ENCODE assay signal across 1 fruit fly cellular context in the genomic region with DNA sequence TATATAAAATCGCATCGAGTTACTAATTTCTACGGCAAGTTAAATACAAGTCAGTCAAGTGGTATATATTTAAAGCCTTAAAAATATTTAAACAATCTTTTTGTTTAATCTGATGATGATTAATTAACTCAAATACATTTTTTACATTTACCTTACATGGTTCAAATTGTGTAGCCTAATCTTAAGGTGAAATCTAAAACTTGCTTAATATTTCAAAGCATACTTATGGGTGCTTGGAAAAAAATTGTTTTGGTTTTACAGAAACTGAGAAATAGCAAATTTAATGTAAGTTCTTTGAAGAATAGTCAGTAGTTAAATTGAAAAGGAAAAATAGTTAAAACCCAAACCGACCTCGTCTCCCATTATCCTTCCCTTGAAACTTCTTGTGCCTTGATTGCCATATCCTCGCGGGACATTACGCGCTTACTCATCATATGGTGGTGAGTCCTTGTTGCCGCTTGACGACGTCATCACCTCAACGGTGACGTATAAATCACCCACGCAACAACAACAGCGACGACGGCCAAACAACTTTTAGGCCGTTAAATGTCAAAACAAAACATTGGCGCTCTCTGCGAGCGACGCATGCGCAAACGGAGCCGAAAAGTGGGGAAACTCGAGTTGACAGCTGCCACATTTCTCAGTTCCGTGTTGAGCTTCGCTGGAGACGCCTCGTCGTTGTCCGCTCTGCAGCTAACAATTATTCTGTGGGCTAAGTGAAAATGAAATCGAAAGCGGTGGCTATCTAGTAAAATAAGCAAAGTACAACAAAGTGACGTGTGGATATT.
TF ChIP-seq lines count a peak whose summit lies in the region.

No protein-coding gene starts in this region.

TF ChIP-seq in whole organism, embryonic, 481 proteins besides CTCF, POLR2A, EP300 and RAD21 (continued from another document):
- no peak for TF ChIP-seq CG2116 (GFP tag; optimal IDR thresholded peaks at IDR 0.05; lab: Kevin White, UChicago)
- no peak for TF ChIP-seq CG16813 (GFP tag; IDR thresholded peaks at IDR 0.05; lab: Robert Waterston, UW; ENCODE audit: partially characterized antibody)
- TF ChIP-seq CG2889 (GFP tag; IDR thresholded peaks at IDR 0.05; lab: Robert Waterston, UW), result no peak
- peak; percentile 72 for TF ChIP-seq BtbVII (GFP tag; optimal IDR thresholded peaks at IDR 0.05; lab: Kevin White, UChicago)
- TF ChIP-seq inv (GFP tag; IDR thresholded peaks at IDR 0.05; lab: Robert Waterston, UW; ENCODE audit: partially characterized antibody), result no peak
- TF ChIP-seq abd-A (tag; optimal IDR thresholded peaks at IDR 0.05; lab: Kevin White, UChicago), result no peak
- TF ChIP-seq dmrt11E (tag; optimal IDR thresholded peaks at IDR 0.05; lab: Kevin White, UChicago), result no peak
- no peak for TF ChIP-seq prd (optimal IDR thresholded peaks at IDR 0.05; lab: Kevin White, UChicago)
- TF ChIP-seq prd (GFP tag; IDR thresholded peaks at IDR 0.05; lab: Robert Waterston, UW), result no peak
- TF ChIP-seq CG11560 (tag; IDR thresholded peaks at IDR 0.05; lab: Robert Waterston, UW), result no peak
- TF ChIP-seq CG9797 (GFP tag; optimal IDR thresholded peaks at IDR 0.05; lab: Kevin White, UChicago), result no peak
- TF ChIP-seq CG1603 (tag; optimal IDR thresholded peaks at IDR 0.05; lab: Kevin White, UChicago), result no peak
- no peak for TF ChIP-seq Camta (GFP tag; optimal IDR thresholded peaks at IDR 0.05; lab: Kevin White, UChicago)
- TF ChIP-seq CG6813 (GFP tag; optimal IDR thresholded peaks at IDR 0.05; lab: Kevin White, UChicago), result no peak
- no peak for TF ChIP-seq btn (GFP tag; optimal IDR thresholded peaks at IDR 0.05; lab: Kevin White, UChicago)
- TF ChIP-seq Deaf1 (tag; optimal IDR thresholded peaks at IDR 0.05; lab: Kevin White, UChicago), result peak; percentile 45
- no peak for TF ChIP-seq CG4854 (GFP tag; optimal IDR thresholded peaks at IDR 0.05; lab: Kevin White, UChicago)
- TF ChIP-seq Oaz (GFP tag; IDR thresholded peaks at IDR 0.05; lab: Robert Waterston, UW), result no peak
- peak; percentile 37 for TF ChIP-seq stwl (tag; optimal IDR thresholded peaks at IDR 0.05; lab: Kevin White, UChicago)
- TF ChIP-seq danr (GFP tag; IDR thresholded peaks at IDR 0.05; lab: Robert Waterston, UW), result no peak
- TF ChIP-seq HmgZ (tag; optimal IDR thresholded peaks at IDR 0.05; lab: Kevin White, UChicago), result peak; percentile 12
- TF ChIP-seq tna (GFP tag; IDR thresholded peaks at IDR 0.05; lab: Robert Waterston, UW; ENCODE audit: partially characterized antibody), result no peak
- peak; percentile 81 for TF ChIP-seq grn (GFP tag; optimal IDR thresholded peaks at IDR 0.05; lab: Kevin White, UChicago)
- no peak for TF ChIP-seq cas (GFP tag; IDR thresholded peaks at IDR 0.05; lab: Robert Waterston, UW)
- TF ChIP-seq Dp (GFP tag; optimal IDR thresholded peaks at IDR 0.05; lab: Kevin White, UChicago), result no peak
- no peak for TF ChIP-seq Side (GFP tag; optimal IDR thresholded peaks at IDR 0.05; lab: Kevin White, UChicago)
- no peak for TF ChIP-seq CG6683 (GFP tag; optimal IDR thresholded peaks at IDR 0.05; lab: Kevin White, UChicago)
- no peak for TF ChIP-seq ind (GFP tag; optimal IDR thresholded peaks at IDR 0.05; lab: Kevin White, UChicago)
- TF ChIP-seq CG14860 (GFP tag; IDR thresholded peaks at IDR 0.05; lab: Robert Waterston, UW; ENCODE audit: partially characterized antibody), result no peak
- TF ChIP-seq vvl (GFP tag; IDR thresholded peaks at IDR 0.05; lab: Robert Waterston, UW), result no peak
- peak; percentile 12 for TF ChIP-seq CG11504 (tag; optimal IDR thresholded peaks at IDR 0.05; lab: Kevin White, UChicago)
- TF ChIP-seq CG8290 (GFP tag; optimal IDR thresholded peaks at IDR 0.05; lab: Kevin White, UChicago), result no peak
- no peak for TF ChIP-seq CG8290 (tag; optimal IDR thresholded peaks at IDR 0.05; lab: Kevin White, UChicago)
- TF ChIP-seq TFAM (GFP tag; optimal IDR thresholded peaks at IDR 0.05; lab: Kevin White, UChicago), result no peak
- TF ChIP-seq corto (GFP tag; optimal IDR thresholded peaks at IDR 0.05; lab: Kevin White, UChicago), result no peak
- TF ChIP-seq CG18599 (GFP tag; optimal IDR thresholded peaks at IDR 0.05; lab: Kevin White, UChicago), result no peak
- no peak for TF ChIP-seq Nf-YA (GFP tag; IDR thresholded peaks at IDR 0.05; lab: Robert Waterston, UW)
- 0 out of 3 replicates have a peak, but pooled peaks have one; percentile 36 for TF ChIP-seq sr (GFP tag; IDR thresholded peaks at IDR 0.05; lab: Robert Waterston, UW)
- TF ChIP-seq CG9437 (GFP tag; optimal IDR thresholded peaks at IDR 0.05; lab: Kevin White, UChicago), result no peak
- no peak for TF ChIP-seq kni (GFP tag; optimal IDR thresholded peaks at IDR 0.05; lab: Kevin White, UChicago)
- no peak for TF ChIP-seq CG17612 (GFP tag; IDR thresholded peaks at IDR 0.05; lab: Robert Waterston, UW)
- TF ChIP-seq CG11456 (GFP tag; IDR thresholded peaks at IDR 0.05; lab: Robert Waterston, UW), result no peak
- TF ChIP-seq CG4360 (GFP tag; IDR thresholded peaks at IDR 0.05; lab: Robert Waterston, UW), result peak; percentile 66
- TF ChIP-seq CG6175 (GFP tag; IDR thresholded peaks at IDR 0.05; lab: Robert Waterston, UW), result no peak
- no peak for TF ChIP-seq gem (tag; optimal IDR thresholded peaks at IDR 0.05; lab: Kevin White, UChicago)
- TF ChIP-seq CG3281 (GFP tag; optimal IDR thresholded peaks at IDR 0.05; lab: Kevin White, UChicago), result no peak
- TF ChIP-seq twi (tag; optimal IDR thresholded peaks at IDR 0.05; lab: Kevin White, UChicago), result no peak
- no peak for TF ChIP-seq Gug (GFP tag; IDR thresholded peaks at IDR 0.05; lab: Robert Waterston, UW)
- TF ChIP-seq CG16779 (GFP tag; IDR thresholded peaks at IDR 0.05; lab: Robert Waterston, UW), result 0 out of 2 replicates have a peak, but pooled peaks have one; percentile 3
- TF ChIP-seq gro (GFP tag; optimal IDR thresholded peaks at IDR 0.05; lab: Kevin White, UChicago), result no peak
- no peak for TF ChIP-seq Abd-B (GFP tag; optimal IDR thresholded peaks at IDR 0.05; lab: Kevin White, UChicago)
- no peak for TF ChIP-seq ssp (GFP tag; IDR thresholded peaks at IDR 0.05; lab: Robert Waterston, UW)
- no peak for TF ChIP-seq sens (GFP tag; lab: Kevin White, UChicago)
- no peak for TF ChIP-seq CG18011 (GFP tag; optimal IDR thresholded peaks at IDR 0.05; lab: Kevin White, UChicago)
- no peak for TF ChIP-seq CG10209 (GFP tag; optimal IDR thresholded peaks at IDR 0.05; lab: Kevin White, UChicago)
- TF ChIP-seq hkb (optimal IDR thresholded peaks at IDR 0.05; lab: Kevin White, UChicago), result no peak
- 0 out of 2 replicates have a peak, but pooled peaks have one; percentile 7 for TF ChIP-seq hkb (GFP tag; IDR thresholded peaks at IDR 0.05; lab: Robert Waterston, UW)
- no peak for TF ChIP-seq CG13123 (GFP tag; optimal IDR thresholded peaks at IDR 0.05; lab: Kevin White, UChicago)
- no peak for TF ChIP-seq salm (tag; optimal IDR thresholded peaks at IDR 0.05; lab: Kevin White, UChicago)
- no peak for TF ChIP-seq CG1233 (GFP tag; optimal IDR thresholded peaks at IDR 0.05; lab: Kevin White, UChicago)
- TF ChIP-seq chinmo (GFP tag; IDR thresholded peaks at IDR 0.05; lab: Robert Waterston, UW; ENCODE audit: partially characterized antibody), result 0 out of 4 replicates have a peak, but pooled peaks have one; percentile 18
- TF ChIP-seq CG1832 (GFP tag; optimal IDR thresholded peaks at IDR 0.05; lab: Kevin White, UChicago), result no peak
- no peak for TF ChIP-seq HLHmδ (GFP tag; optimal IDR thresholded peaks at IDR 0.05; lab: Kevin White, UChicago)
- no peak for TF ChIP-seq CG8388 (GFP tag; optimal IDR thresholded peaks at IDR 0.05; lab: Kevin White, UChicago)
- no peak for TF ChIP-seq tin (GFP tag; optimal IDR thresholded peaks at IDR 0.05; lab: Kevin White, UChicago)
- no peak for TF ChIP-seq ftz-f1 (GFP tag; optimal IDR thresholded peaks at IDR 0.05; lab: Kevin White, UChicago)
- TF ChIP-seq fru (optimal IDR thresholded peaks at IDR 0.05; lab: Kevin White, UChicago), result no peak
- no peak for TF ChIP-seq sna (GFP tag; IDR thresholded peaks at IDR 0.05; lab: Robert Waterston, UW; ENCODE audit: partially characterized antibody)
- TF ChIP-seq dimm (GFP tag; IDR thresholded peaks at IDR 0.05; lab: Robert Waterston, UW), result no peak
- no peak for TF ChIP-seq CG42726 (GFP tag; IDR thresholded peaks at IDR 0.05; lab: Robert Waterston, UW; ENCODE audit: partially characterized antibody)
- TF ChIP-seq sc (optimal IDR thresholded peaks at IDR 0.05; lab: Kevin White, UChicago), result no peak
- no peak for TF ChIP-seq sc (GFP tag; optimal IDR thresholded peaks at IDR 0.05; lab: Kevin White, UChicago)
- no peak for TF ChIP-seq CG30431 (GFP tag; optimal IDR thresholded peaks at IDR 0.05; lab: Kevin White, UChicago)
- peak; percentile 16 for TF ChIP-seq zen (tag; optimal IDR thresholded peaks at IDR 0.05; lab: Kevin White, UChicago)
- TF ChIP-seq kay (GFP tag; optimal IDR thresholded peaks at IDR 0.05; lab: Kevin White, UChicago), result peak; percentile 8
- TF ChIP-seq exex (tag; optimal IDR thresholded peaks at IDR 0.05; lab: Kevin White, UChicago), result peak; percentile 38
- TF ChIP-seq Gsc (GFP tag; IDR thresholded peaks at IDR 0.05; lab: Robert Waterston, UW), result no peak
- TF ChIP-seq Jarid2 (GFP tag; optimal IDR thresholded peaks at IDR 0.05; lab: Kevin White, UChicago), result peak; percentile 58
- TF ChIP-seq amos (GFP tag; IDR thresholded peaks at IDR 0.05; lab: Robert Waterston, UW; ENCODE audit: partially characterized antibody), result 0 out of 2 replicates have a peak, but pooled peaks have one; percentile 10
- no peak for TF ChIP-seq Fer3 (tag; optimal IDR thresholded peaks at IDR 0.05; lab: Kevin White, UChicago)
- peak; percentile 88 for TF ChIP-seq ewg (GFP tag; optimal IDR thresholded peaks at IDR 0.05; lab: Kevin White, UChicago)
- TF ChIP-seq bbx (GFP tag; IDR thresholded peaks at IDR 0.05; lab: Robert Waterston, UW; ENCODE audit: partially characterized antibody), result peak; percentile 18; the same call in 1 of the 2 replicates
- TF ChIP-seq her (GFP tag; optimal IDR thresholded peaks at IDR 0.05; lab: Kevin White, UChicago), result no peak
- no peak for TF ChIP-seq jigr1 (GFP tag; IDR thresholded peaks at IDR 0.05; lab: Robert Waterston, UW)
- TF ChIP-seq C15 (GFP tag; IDR thresholded peaks at IDR 0.05; lab: Robert Waterston, UW), result no peak
- no peak for TF ChIP-seq knrl (GFP tag; IDR thresholded peaks at IDR 0.05; lab: Robert Waterston, UW; ENCODE audit: partially characterized antibody)
- no peak for TF ChIP-seq Sox100B (GFP tag; optimal IDR thresholded peaks at IDR 0.05; lab: Kevin White, UChicago)
- TF ChIP-seq CG11093 (GFP tag; IDR thresholded peaks at IDR 0.05; lab: Robert Waterston, UW), result no peak
- no peak for TF ChIP-seq ase (GFP tag; IDR thresholded peaks at IDR 0.05; lab: Robert Waterston, UW)
- TF ChIP-seq pita (GFP tag; optimal IDR thresholded peaks at IDR 0.05; lab: Kevin White, UChicago), result no peak
- TF ChIP-seq Hr51 (GFP tag; optimal IDR thresholded peaks at IDR 0.05; lab: Kevin White, UChicago), result peak in 1 of 2 experiments; percentile 18
- TF ChIP-seq fd96Cb (tag; optimal IDR thresholded peaks at IDR 0.05; lab: Kevin White, UChicago), result no peak
- no peak for TF ChIP-seq CG6689 (GFP tag; IDR thresholded peaks at IDR 0.05; lab: Robert Waterston, UW)
- TF ChIP-seq CG10979 (tag; optimal IDR thresholded peaks at IDR 0.05; lab: Kevin White, UChicago), result no peak
- no peak for TF ChIP-seq H2.0 (GFP tag; IDR thresholded peaks at IDR 0.05; lab: Robert Waterston, UW)
- TF ChIP-seq CG8359 (GFP tag; optimal IDR thresholded peaks at IDR 0.05; lab: Kevin White, UChicago; ENCODE audit: borderline replicate concordance), result no peak
- no peak for TF ChIP-seq Chrac-16 (GFP tag; optimal IDR thresholded peaks at IDR 0.05; lab: Kevin White, UChicago)
- TF ChIP-seq pros (GFP tag; optimal IDR thresholded peaks at IDR 0.05; lab: Kevin White, UChicago), result no peak
- peak; percentile 22 for TF ChIP-seq Med (GFP tag; lab: Kevin White, UChicago)
- TF ChIP-seq Vsx1 (GFP tag; optimal IDR thresholded peaks at IDR 0.05; lab: Kevin White, UChicago), result peak; percentile 11
- peak; percentile 66 for TF ChIP-seq Blimp-1 (GFP tag; optimal IDR thresholded peaks at IDR 0.05; lab: Kevin White, UChicago)
- TF ChIP-seq Sry-β (GFP tag; optimal IDR thresholded peaks at IDR 0.05; lab: Kevin White, UChicago), result no peak
- TF ChIP-seq chm (GFP tag; IDR thresholded peaks at IDR 0.05; lab: Robert Waterston, UW), result no peak
- TF ChIP-seq CG2875 (GFP tag; optimal IDR thresholded peaks at IDR 0.05; lab: Kevin White, UChicago), result no peak
- TF ChIP-seq cwo (GFP tag; optimal IDR thresholded peaks at IDR 0.05; lab: Kevin White, UChicago), result no peak
- no peak for TF ChIP-seq CG7839 (tag; optimal IDR thresholded peaks at IDR 0.05; lab: Kevin White, UChicago)
- TF ChIP-seq onecut (GFP tag; IDR thresholded peaks at IDR 0.05; lab: Robert Waterston, UW), result no peak
- TF ChIP-seq gcm (GFP tag; optimal IDR thresholded peaks at IDR 0.05; lab: Kevin White, UChicago), result no peak
- TF ChIP-seq org-1 (GFP tag; optimal IDR thresholded peaks at IDR 0.05; lab: Kevin White, UChicago), result no peak
- no peak for TF ChIP-seq trh (GFP tag; optimal IDR thresholded peaks at IDR 0.05; lab: Kevin White, UChicago)
- no peak for TF ChIP-seq Hey (tag; optimal IDR thresholded peaks at IDR 0.05; lab: Kevin White, UChicago)
- TF ChIP-seq ken (GFP tag; IDR thresholded peaks at IDR 0.05; lab: Robert Waterston, UW), result no peak
- no peak for TF ChIP-seq lbe (GFP tag; optimal IDR thresholded peaks at IDR 0.05; lab: Kevin White, UChicago)
- no peak for TF ChIP-seq jumu (GFP tag; optimal IDR thresholded peaks at IDR 0.05; lab: Kevin White, UChicago)
- TF ChIP-seq emc (GFP tag; optimal IDR thresholded peaks at IDR 0.05; lab: Kevin White, UChicago), result no peak
